Worm (Caenorhabditis elegans) whole organism, L2 larva: ENCODE measurements around the gene K11H12.4.
A peak's percentile ranks its signal among the peaks of the same experiment; 100 is the strongest.

Experiments used
- egl-27 ChIP-seq: sonication (generic microtip); optimal IDR thresholded peaks from 3 replicates; lab custom pipeline; 2017; ENCODE audit warnings: missing biosample characterization, missing genetic modification reagents, missing genetic modification characterization
- lsy-2 ChIP-seq, 2 experiments: fragments of 150-350 bp in 1 of 2; sonication (generic microtip) in 1 of 2; optimal IDR thresholded peaks; 2 replicates each; lab custom pipeline; 2014 to 2017; ENCODE audit warnings: missing biosample characterization in 2 of 2, missing genetic modification characterization in 2 of 2
- unc-39 ChIP-seq: fragments of 150-350 bp; optimal IDR thresholded peaks from 2 replicates; lab custom pipeline; 2014; ENCODE audit warnings: missing biosample characterization, missing genetic modification characterization
- unc-55 ChIP-seq: fragments of 150-350 bp; sonication (generic microtip); optimal IDR thresholded peaks from 3 replicates; lab custom pipeline; 2014; ENCODE audit warnings: missing biosample characterization, missing genetic modification reagents, missing genetic modification characterization
- zag-1 ChIP-seq: fragments of 150-350 bp; optimal IDR thresholded peaks from 2 replicates; lab custom pipeline; 2014; ENCODE audit warnings: missing biosample characterization, missing genetic modification characterization
- ztf-11 ChIP-seq: sonication (generic microtip); optimal IDR thresholded peaks from 2 replicates; lab custom pipeline; 2017; ENCODE audit warnings: missing biosample characterization, missing genetic modification characterization

DNA sequence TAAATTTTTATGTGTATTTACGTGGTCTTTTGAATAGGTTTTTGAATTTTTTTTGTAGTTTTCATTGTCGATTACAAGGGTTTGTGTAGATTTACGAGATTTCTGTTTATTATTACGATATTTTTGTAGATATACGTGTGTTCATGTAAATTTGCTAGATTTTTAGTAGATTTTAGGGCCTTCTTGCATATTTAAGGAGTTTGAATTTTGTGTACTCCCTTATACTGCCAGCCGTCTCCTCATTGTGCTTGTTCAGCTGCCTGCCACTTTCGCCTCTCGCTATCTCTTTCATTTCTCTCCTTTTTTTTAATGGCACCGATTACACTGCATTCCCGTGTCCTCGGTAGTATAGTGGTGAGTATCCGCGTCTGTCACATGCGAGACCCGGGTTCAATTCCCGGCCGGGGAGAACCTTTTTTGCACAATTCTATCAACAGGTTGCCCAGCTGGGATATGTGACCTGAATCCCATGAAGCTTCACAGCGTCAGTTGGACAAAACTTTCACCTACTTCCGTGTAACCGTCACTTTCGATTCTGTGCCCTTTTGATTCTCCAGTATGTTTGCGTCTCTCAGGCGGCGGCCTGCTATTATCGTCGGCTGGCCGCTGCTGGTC lies 7.2 kb upstream of the K11H12.4 start:
- TF ChIP-seq ztf-11, result no peak
- no peak for TF ChIP-seq unc-39 (tag; lab: Kevin White, UChicago)
- peak; percentile 63 for TF ChIP-seq unc-55 (GFP tag; lab: Kevin White, UChicago)
- TF ChIP-seq lsy-2 (tag; optimal IDR thresholded peaks at IDR 0.05; lab: Kevin White, UChicago), result peak in 1 of 2 experiments; percentile 36
- TF ChIP-seq zag-1, result no peak
- no peak for TF ChIP-seq egl-27
